1 fruit fly cellular context compared by ENCODE assay signal in the genomic region with DNA sequence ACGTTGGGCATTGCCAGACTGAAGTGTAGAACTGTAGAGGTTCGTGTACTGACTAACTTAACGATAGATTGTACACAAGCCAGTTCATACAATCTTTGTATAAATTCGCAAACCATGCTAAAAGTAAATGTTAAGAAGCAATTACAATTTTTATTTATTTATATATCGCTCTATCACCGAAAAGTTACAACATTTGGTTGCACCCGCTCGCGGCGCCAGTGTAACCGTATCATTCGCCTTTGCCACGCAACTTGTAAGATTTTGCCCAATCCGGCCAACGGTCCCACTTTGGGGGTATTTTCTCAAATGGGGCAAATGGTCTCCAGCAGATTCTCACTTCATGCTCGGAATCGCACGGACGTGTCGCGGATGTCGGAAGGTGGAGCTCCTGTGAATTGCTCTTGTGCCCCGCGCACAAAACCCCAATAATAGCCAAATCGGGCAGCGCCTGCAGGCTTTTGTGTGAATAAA.
TF ChIP-seq lines count a peak whose summit lies in the region.

A gene (plus strand): TSS at position 328 of the 471 bp plus-strand sequence.

TF ChIP-seq in whole organism, embryonic, 481 proteins besides CTCF, POLR2A, EP300 and RAD21 (continued from another document and continues in another):
- TF ChIP-seq mam (GFP tag; optimal IDR thresholded peaks at IDR 0.05; lab: Kevin White, UChicago) (no peak), sens-2 (GFP tag; IDR thresholded peaks at IDR 0.05; lab: Robert Waterston, UW) (no peak), Sry-δ (GFP tag; optimal IDR thresholded peaks at IDR 0.05; lab: Kevin White, UChicago) (no peak), nerfin-1 (tag; optimal IDR thresholded peaks at IDR 0.05; lab: Kevin White, UChicago) (no peak), prd (optimal IDR thresholded peaks at IDR 0.05; lab: Kevin White, UChicago) (no peak), prd (GFP tag; IDR thresholded peaks at IDR 0.05; lab: Robert Waterston, UW) (no peak), nerfin-2 (GFP tag; IDR thresholded peaks at IDR 0.05; lab: Robert Waterston, UW; ENCODE audit: partially characterized antibody) (peak; percentile 54; the same call in 1 of the 2 replicates), CG17829 (tag; optimal IDR thresholded peaks at IDR 0.05; lab: Kevin White, UChicago) (peak; percentile 58), CG9609 (GFP tag; optimal IDR thresholded peaks at IDR 0.05; lab: Kevin White, UChicago) (no peak), CG13123 (GFP tag; optimal IDR thresholded peaks at IDR 0.05; lab: Kevin White, UChicago) (no peak), Ptx1 (GFP tag; IDR thresholded peaks at IDR 0.05; lab: Robert Waterston, UW) (no peak), stwl (tag; optimal IDR thresholded peaks at IDR 0.05; lab: Kevin White, UChicago) (peak; percentile 99), Dp (GFP tag; optimal IDR thresholded peaks at IDR 0.05; lab: Kevin White, UChicago) (peak; percentile 34), cas (GFP tag; IDR thresholded peaks at IDR 0.05; lab: Robert Waterston, UW) (no peak), CG3407 (GFP tag; optimal IDR thresholded peaks at IDR 0.05; lab: Kevin White, UChicago) (no peak), CG3995 (GFP tag; optimal IDR thresholded peaks at IDR 0.05; lab: Kevin White, UChicago) (no peak), ara (GFP tag; IDR thresholded peaks at IDR 0.05; lab: Robert Waterston, UW) (peak; percentile 31), Gug (GFP tag; IDR thresholded peaks at IDR 0.05; lab: Robert Waterston, UW) (no peak), chif (GFP tag; optimal IDR thresholded peaks at IDR 0.05; lab: Kevin White, UChicago) (no peak), Dek (tag; optimal IDR thresholded peaks at IDR 0.05; lab: Kevin White, UChicago) (peak; percentile 17), BtbVII (GFP tag; optimal IDR thresholded peaks at IDR 0.05; lab: Kevin White, UChicago) (no peak), CG2120 (GFP tag; optimal IDR thresholded peaks at IDR 0.05; lab: Kevin White, UChicago) (no peak), HLHmδ (GFP tag; optimal IDR thresholded peaks at IDR 0.05; lab: Kevin White, UChicago) (peak; percentile 78), Meics (GFP tag; optimal IDR thresholded peaks at IDR 0.05; lab: Kevin White, UChicago) (no peak), sna (GFP tag; IDR thresholded peaks at IDR 0.05; lab: Robert Waterston, UW; ENCODE audit: partially characterized antibody) (peak; percentile 75), CG34376 (GFP tag; optimal IDR thresholded peaks at IDR 0.05; lab: Kevin White, UChicago) (no peak), Usf (GFP tag; optimal IDR thresholded peaks at IDR 0.05; lab: Kevin White, UChicago) (no peak), Ada2b (GFP tag; IDR thresholded peaks at IDR 0.05; lab: Robert Waterston, UW) (no peak), caup (GFP tag; optimal IDR thresholded peaks at IDR 0.05; lab: Kevin White, UChicago; ENCODE audit: severe bottlenecking) (no peak), amos (GFP tag; IDR thresholded peaks at IDR 0.05; lab: Robert Waterston, UW; ENCODE audit: partially characterized antibody) (peak; percentile 46; the same call in 1 of the 2 replicates), Lim3 (GFP tag; IDR thresholded peaks at IDR 0.05; lab: Robert Waterston, UW) (no peak), CG13894 (tag; optimal IDR thresholded peaks at IDR 0.05; lab: Kevin White, UChicago) (peak; percentile 1), lilli (GFP tag; optimal IDR thresholded peaks at IDR 0.05; lab: Kevin White, UChicago) (no peak), inv (GFP tag; IDR thresholded peaks at IDR 0.05; lab: Robert Waterston, UW; ENCODE audit: partially characterized antibody) (0 out of 2 replicates have a peak, but pooled peaks have one; percentile 13), sens (GFP tag; lab: Kevin White, UChicago) (peak; percentile 11), CG31441 (GFP tag; IDR thresholded peaks at IDR 0.05; lab: Robert Waterston, UW) (no peak), Dip3 (GFP tag; optimal IDR thresholded peaks at IDR 0.05; lab: Kevin White, UChicago) (no peak), CG13287 (GFP tag; IDR thresholded peaks at IDR 0.05; lab: Robert Waterston, UW; ENCODE audit: partially characterized antibody) (peak; percentile 75), Ravus (GFP tag; IDR thresholded peaks at IDR 0.05; lab: Robert Waterston, UW) (no peak), Vsx1 (GFP tag; optimal IDR thresholded peaks at IDR 0.05; lab: Kevin White, UChicago) (no peak), CG34422 (GFP tag; IDR thresholded peaks at IDR 0.05; lab: Robert Waterston, UW) (peak; percentile 54; the same call in 2 of the 3 replicates), HLH3B (GFP tag; IDR thresholded peaks at IDR 0.05; lab: Robert Waterston, UW) (no peak), wor (GFP tag; IDR thresholded peaks at IDR 0.05; lab: Robert Waterston, UW) (no peak), Atf3 (GFP tag; optimal IDR thresholded peaks at IDR 0.05; lab: Kevin White, UChicago) (no peak), Sox100B (GFP tag; optimal IDR thresholded peaks at IDR 0.05; lab: Kevin White, UChicago) (no peak), CG6791 (GFP tag; IDR thresholded peaks at IDR 0.05; lab: Robert Waterston, UW; ENCODE audit: partially characterized antibody) (peak; percentile 54; the same call in 1 of the 3 replicates), Bgb (GFP tag; IDR thresholded peaks at IDR 0.05; lab: Robert Waterston, UW; ENCODE audit: partially characterized antibody) (peak; percentile 52), Spps (tag; optimal IDR thresholded peaks at IDR 0.05; lab: Kevin White, UChicago) (no peak), CG4424 (GFP tag; optimal IDR thresholded peaks at IDR 0.05; lab: Kevin White, UChicago) (no peak), vnd (GFP tag; IDR thresholded peaks at IDR 0.05; lab: Robert Waterston, UW; ENCODE audit: partially characterized antibody) (0 out of 3 replicates have a peak, but pooled peaks have one; percentile 36), yki (optimal IDR thresholded peaks at IDR 0.05; lab: Kevin White, UChicago) (no peak), CG12769 (tag; optimal IDR thresholded peaks at IDR 0.05; lab: Kevin White, UChicago) (no peak), pfk (GFP tag; optimal IDR thresholded peaks at IDR 0.05; lab: Kevin White, UChicago) (no peak), gsb (GFP tag; IDR thresholded peaks at IDR 0.05; lab: Robert Waterston, UW) (peak; percentile 7; the same call in 1 of the 2 replicates), kni (GFP tag; optimal IDR thresholded peaks at IDR 0.05; lab: Kevin White, UChicago) (no peak), CG42726 (GFP tag; IDR thresholded peaks at IDR 0.05; lab: Robert Waterston, UW; ENCODE audit: partially characterized antibody) (peak; percentile 71), wek (GFP tag; optimal IDR thresholded peaks at IDR 0.05; lab: Kevin White, UChicago) (no peak), btn (GFP tag; optimal IDR thresholded peaks at IDR 0.05; lab: Kevin White, UChicago) (no peak), CG2199 (GFP tag; IDR thresholded peaks at IDR 0.05; lab: Robert Waterston, UW) (no peak), Awh (GFP tag; IDR thresholded peaks at IDR 0.05; lab: Robert Waterston, UW) (no peak), CG7987 (GFP tag; optimal IDR thresholded peaks at IDR 0.05; lab: Kevin White, UChicago) (no peak), gce (GFP tag; IDR thresholded peaks at IDR 0.05; lab: Robert Waterston, UW) (no peak), CG9797 (GFP tag; optimal IDR thresholded peaks at IDR 0.05; lab: Kevin White, UChicago) (peak; percentile 96), br (optimal IDR thresholded peaks at IDR 0.05; lab: Kevin White, UChicago) (no peak), ranshi (GFP tag; IDR thresholded peaks at IDR 0.05; lab: Robert Waterston, UW) (no peak), CG32767 (GFP tag; IDR thresholded peaks at IDR 0.05; lab: Robert Waterston, UW) (no peak), ttk (GFP tag; IDR thresholded peaks at IDR 0.05; lab: Robert Waterston, UW) (no peak), Bdp1 (GFP tag; optimal IDR thresholded peaks at IDR 0.05; lab: Kevin White, UChicago) (no peak), CG11696 (GFP tag; IDR thresholded peaks at IDR 0.05; lab: Robert Waterston, UW) (0 out of 2 replicates have a peak, but pooled peaks have one; percentile 15), CG2116 (GFP tag; optimal IDR thresholded peaks at IDR 0.05; lab: Kevin White, UChicago) (peak; percentile 35), Neu2 (GFP tag; optimal IDR thresholded peaks at IDR 0.05; lab: Kevin White, UChicago; ENCODE audit: borderline replicate concordance) (no peak), CG4328 (GFP tag; optimal IDR thresholded peaks at IDR 0.05; lab: Kevin White, UChicago) (no peak), CHES-1-like (GFP tag; optimal IDR thresholded peaks at IDR 0.05; lab: Kevin White, UChicago) (no peak), ssp (GFP tag; IDR thresholded peaks at IDR 0.05; lab: Robert Waterston, UW) (no peak), CG12236 (GFP tag; optimal IDR thresholded peaks at IDR 0.05; lab: Kevin White, UChicago) (no peak), CG15479 (GFP tag; optimal IDR thresholded peaks at IDR 0.05; lab: Kevin White, UChicago) (no peak), so (GFP tag; IDR thresholded peaks at IDR 0.05; lab: Robert Waterston, UW) (no peak), vfl (GFP tag; optimal IDR thresholded peaks at IDR 0.05; lab: Kevin White, UChicago) (no peak), CG8290 (GFP tag; optimal IDR thresholded peaks at IDR 0.05; lab: Kevin White, UChicago) (no peak), CG8290 (tag; optimal IDR thresholded peaks at IDR 0.05; lab: Kevin White, UChicago) (peak in 1 of 2 experiments; percentile 5), Dll (GFP tag; IDR thresholded peaks at IDR 0.05; lab: Robert Waterston, UW; ENCODE audit: partially characterized antibody) (peak; percentile 71; the same call in 3 of the 4 replicates), cad (GFP tag; optimal IDR thresholded peaks at IDR 0.05; lab: Kevin White, UChicago) (no peak), kah (GFP tag; optimal IDR thresholded peaks at IDR 0.05; lab: Kevin White, UChicago) (no peak), ATbp (GFP tag; optimal IDR thresholded peaks at IDR 0.05; lab: Kevin White, UChicago) (no peak), cwo (GFP tag; optimal IDR thresholded peaks at IDR 0.05; lab: Kevin White, UChicago) (no peak), CG7357 (GFP tag; IDR thresholded peaks at IDR 0.05; lab: Robert Waterston, UW) (no peak), Fer1 (GFP tag; optimal IDR thresholded peaks at IDR 0.05; lab: Kevin White, UChicago) (no peak), CG1647 (GFP tag; optimal IDR thresholded peaks at IDR 0.05; lab: Kevin White, UChicago) (no peak), GATAe (GFP tag; conservative IDR thresholded peaks at IDR 0.05; lab: Robert Waterston, UW) (no peak), dmrt99B (tag; optimal IDR thresholded peaks at IDR 0.05; lab: Kevin White, UChicago) (no peak), Hr51 (GFP tag; optimal IDR thresholded peaks at IDR 0.05; lab: Kevin White, UChicago) (no peak), gfzf (GFP tag; optimal IDR thresholded peaks at IDR 0.05; lab: Kevin White, UChicago) (peak; percentile 98), Sry-β (GFP tag; optimal IDR thresholded peaks at IDR 0.05; lab: Kevin White, UChicago) (no peak), chn (GFP tag; optimal IDR thresholded peaks at IDR 0.05; lab: Kevin White, UChicago) (no peak), CG12071 (GFP tag; optimal IDR thresholded peaks at IDR 0.05; lab: Kevin White, UChicago) (no peak), CG1603 (tag; optimal IDR thresholded peaks at IDR 0.05; lab: Kevin White, UChicago) (peak; percentile 61), ham (GFP tag; IDR thresholded peaks at IDR 0.05; lab: Robert Waterston, UW) (no peak), Doc3 (GFP tag; IDR thresholded peaks at IDR 0.05; lab: Robert Waterston, UW; ENCODE audit: partially characterized antibody) (0 out of 3 replicates have a peak, but pooled peaks have one; percentile 45), slbo (GFP tag; IDR thresholded peaks at IDR 0.05; lab: Robert Waterston, UW) (no peak), eve (GFP tag; optimal IDR thresholded peaks at IDR 0.05; lab: Kevin White, UChicago) (no peak), Sox102F (GFP tag; optimal IDR thresholded peaks at IDR 0.05; lab: Kevin White, UChicago) (no peak), CG10321 (GFP tag; IDR thresholded peaks at IDR 0.05; lab: Robert Waterston, UW) (no peak), jumu (GFP tag; optimal IDR thresholded peaks at IDR 0.05; lab: Kevin White, UChicago) (no peak), CG8089 (GFP tag; optimal IDR thresholded peaks at IDR 0.05; lab: Kevin White, UChicago) (no peak), Atf6 (GFP tag; IDR thresholded peaks at IDR 0.05; lab: Robert Waterston, UW) (no peak; the same call in 1 of the 2 replicates), E2f2 (GFP tag; IDR thresholded peaks at IDR 0.05; lab: Robert Waterston, UW) (peak; percentile 60), CG18619 (GFP tag; optimal IDR thresholded peaks at IDR 0.05; lab: Kevin White, UChicago) (no peak), CG6654 (GFP tag; optimal IDR thresholded peaks at IDR 0.05; lab: Kevin White, UChicago) (no peak), knrl (GFP tag; IDR thresholded peaks at IDR 0.05; lab: Robert Waterston, UW; ENCODE audit: partially characterized antibody) (peak; percentile 63), Camta (GFP tag; optimal IDR thresholded peaks at IDR 0.05; lab: Kevin White, UChicago) (no peak), Jarid2 (GFP tag; optimal IDR thresholded peaks at IDR 0.05; lab: Kevin White, UChicago) (peak; percentile 97), Hr3 (GFP tag; optimal IDR thresholded peaks at IDR 0.05; lab: Kevin White, UChicago) (no peak), klu (GFP tag; IDR thresholded peaks at IDR 0.05; lab: Robert Waterston, UW) (no peak), E2f1 (GFP tag; IDR thresholded peaks at IDR 0.05; lab: Robert Waterston, UW) (no peak), MTF-1 (GFP tag; optimal IDR thresholded peaks at IDR 0.05; lab: Kevin White, UChicago; ENCODE audit: borderline replicate concordance) (no peak), vvl (GFP tag; IDR thresholded peaks at IDR 0.05; lab: Robert Waterston, UW) (no peak), Hand (GFP tag; optimal IDR thresholded peaks at IDR 0.05; lab: Kevin White, UChicago) (peak; percentile 15), Sin3A (optimal IDR thresholded peaks at IDR 0.05; lab: Kevin White, UChicago) (peak; percentile 86), CG6813 (GFP tag; optimal IDR thresholded peaks at IDR 0.05; lab: Kevin White, UChicago) (no peak), CG11504 (tag; optimal IDR thresholded peaks at IDR 0.05; lab: Kevin White, UChicago) (peak; percentile 28), MESR4 (GFP tag; optimal IDR thresholded peaks at IDR 0.05; lab: Kevin White, UChicago) (peak; percentile 39), psq (GFP tag; optimal IDR thresholded peaks at IDR 0.05; lab: Kevin White, UChicago) (no peak), Pdp1 (GFP tag; optimal IDR thresholded peaks at IDR 0.05; lab: Kevin White, UChicago) (peak in 1 of 2 experiments; percentile 53), BEAF-32 (GFP tag; optimal IDR thresholded peaks at IDR 0.05; lab: Kevin White, UChicago) (peak; percentile 50), Hmr (GFP tag; optimal IDR thresholded peaks at IDR 0.05; lab: Kevin White, UChicago) (peak; percentile 67), Dref (GFP tag; IDR thresholded peaks at IDR 0.05; lab: Robert Waterston, UW) (no peak)
